Fruit fly (Drosophila melanogaster): Measurements from ENCODE around the gene Tengl2.

Gene Tengl2

DNA sequence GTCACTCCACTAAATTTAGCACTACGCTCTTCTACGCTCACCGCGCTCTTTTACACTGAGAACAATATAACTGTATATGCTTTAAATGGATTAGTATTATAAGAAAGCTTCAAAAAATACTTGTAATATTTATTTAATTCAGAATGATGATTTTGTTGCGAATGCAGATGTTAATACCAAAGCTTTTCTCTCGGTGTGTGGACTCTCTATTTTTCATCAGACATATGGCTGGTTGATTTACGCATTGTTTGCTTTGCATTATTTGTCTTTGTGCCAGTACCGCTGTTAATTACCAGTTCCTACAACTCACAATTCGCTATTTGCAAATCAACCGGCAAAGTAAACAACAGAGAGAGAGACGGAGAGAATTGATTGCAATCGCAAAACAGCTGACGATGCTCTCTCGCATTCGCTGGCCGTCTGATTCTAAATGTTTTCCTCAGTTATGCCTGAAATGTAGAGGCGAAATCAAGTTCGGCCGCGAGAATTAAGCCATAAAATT, 17.5 kb downstream of the Tengl2 start (continued):
- TF ChIP-seq D19B (GFP tag; optimal IDR thresholded peaks at IDR 0.05), result peak; percentile 86
- TF ChIP-seq CG1832 (GFP tag; optimal IDR thresholded peaks at IDR 0.05), result no peak
- TF ChIP-seq Bdp1 (GFP tag; optimal IDR thresholded peaks at IDR 0.05), result peak; percentile 93
- TF ChIP-seq lov (optimal IDR thresholded peaks at IDR 0.05), result no peak
- peak; percentile 97 for TF ChIP-seq lov (GFP tag; IDR thresholded peaks at IDR 0.05)
- TF ChIP-seq CG11695 (GFP tag; IDR thresholded peaks at IDR 0.05), result peak; percentile 98
- peak; percentile 84 for TF ChIP-seq CG4707 (GFP tag; optimal IDR thresholded peaks at IDR 0.05)
- peak; percentile 80 for TF ChIP-seq NC2α (GFP tag; optimal IDR thresholded peaks at IDR 0.05)
- TF ChIP-seq MTF-1 (GFP tag; optimal IDR thresholded peaks at IDR 0.05; ENCODE audit: borderline replicate concordance), result peak; percentile 92
- no peak for TF ChIP-seq pros (GFP tag; optimal IDR thresholded peaks at IDR 0.05)
- TF ChIP-seq CG16813 (GFP tag; IDR thresholded peaks at IDR 0.05; ENCODE audit: partially characterized antibody), result no peak

DNA sequence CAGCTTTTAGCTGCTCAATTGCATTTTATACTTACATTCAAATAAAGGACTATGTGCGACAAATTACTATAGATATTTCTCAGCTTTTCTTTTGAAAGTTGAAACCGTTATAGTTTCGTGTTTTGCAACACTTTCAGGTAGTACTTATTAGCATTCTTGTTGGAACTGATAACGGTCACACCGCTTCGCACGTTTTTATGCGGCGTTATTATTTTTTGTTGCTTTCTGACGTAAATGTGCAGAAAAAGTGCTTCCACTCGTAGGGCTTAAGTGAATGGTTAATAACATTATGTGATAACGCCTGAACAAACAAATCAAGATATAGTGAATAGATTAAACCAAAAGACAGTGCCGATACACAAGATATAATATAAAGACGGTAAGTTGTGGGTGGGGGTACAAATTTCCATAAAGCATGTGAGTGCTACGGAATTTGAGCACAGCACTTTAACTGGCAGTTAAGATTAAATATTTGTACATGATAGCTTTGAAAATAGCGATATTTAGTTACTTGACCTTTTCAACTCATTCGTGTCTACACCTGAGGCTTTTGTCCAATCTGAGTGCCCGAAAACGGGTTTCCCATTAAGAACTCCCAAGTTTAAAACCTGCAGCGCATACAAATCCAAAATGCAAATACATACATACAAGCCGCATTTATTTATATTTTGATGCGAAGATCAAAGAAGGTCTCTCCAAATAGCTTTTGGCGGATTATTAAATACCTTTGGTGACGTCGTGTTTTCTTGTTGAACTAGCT, 18.4 kb downstream of the Tengl2 start, which contains the start of gene papi:
TSS of gene papi (plus strand) at position 176 of the 760 bp plus-strand sequence.
- TF ChIP-seq Mrtf (GFP tag; IDR thresholded peaks at IDR 0.05) (no peak), luna (GFP tag; optimal IDR thresholded peaks at IDR 0.05) (peak; percentile 22), Sin3A (optimal IDR thresholded peaks at IDR 0.05) (peak; percentile 22), pita (GFP tag; optimal IDR thresholded peaks at IDR 0.05) (no peak), p53 (GFP tag; optimal IDR thresholded peaks at IDR 0.05) (no peak), CG18599 (GFP tag; optimal IDR thresholded peaks at IDR 0.05) (no peak), gt (GFP tag; IDR thresholded peaks at IDR 0.05) (no peak), lbe (GFP tag; optimal IDR thresholded peaks at IDR 0.05) (peak; percentile 31), CrebB (tag; optimal IDR thresholded peaks at IDR 0.05) (no peak), Doc2 (GFP tag; IDR thresholded peaks at IDR 0.05) (no peak), BEAF-32 (GFP tag; optimal IDR thresholded peaks at IDR 0.05) (peak; percentile 20), gcm (GFP tag; optimal IDR thresholded peaks at IDR 0.05) (no peak), Bdp1 (GFP tag; optimal IDR thresholded peaks at IDR 0.05) (no peak), Sry-δ (GFP tag; optimal IDR thresholded peaks at IDR 0.05) (peak; percentile 26), CG12299 (tag; optimal IDR thresholded peaks at IDR 0.05) (no peak), nau (GFP tag; optimal IDR thresholded peaks at IDR 0.05) (no peak), CG32767 (GFP tag; IDR thresholded peaks at IDR 0.05) (no peak), dysf (GFP tag; IDR thresholded peaks at IDR 0.05) (no peak), tup (GFP tag; optimal IDR thresholded peaks at IDR 0.05) (no peak), gcm2 (GFP tag; optimal IDR thresholded peaks at IDR 0.05) (no peak), BtbVII (GFP tag; optimal IDR thresholded peaks at IDR 0.05) (no peak), Doc3 (GFP tag; IDR thresholded peaks at IDR 0.05; ENCODE audit: partially characterized antibody) (no peak), CG14860 (GFP tag; IDR thresholded peaks at IDR 0.05; ENCODE audit: partially characterized antibody) (no peak), CG10979 (tag; optimal IDR thresholded peaks at IDR 0.05) (no peak), bowl (GFP tag; IDR thresholded peaks at IDR 0.05) (no peak), Hr78 (GFP tag; optimal IDR thresholded peaks at IDR 0.05) (peak in 1 of 2 experiments; percentile 90), slp2 (GFP tag; optimal IDR thresholded peaks at IDR 0.05) (no peak), ro (GFP tag; IDR thresholded peaks at IDR 0.05) (no peak), CG17829 (tag; optimal IDR thresholded peaks at IDR 0.05) (peak; percentile 13), Hr3 (GFP tag; optimal IDR thresholded peaks at IDR 0.05) (no peak), CG4617 (GFP tag; optimal IDR thresholded peaks at IDR 0.05; ENCODE audit: borderline replicate concordance) (peak; percentile 47), stc (GFP tag; IDR thresholded peaks at IDR 0.05) (no peak), grn (GFP tag; optimal IDR thresholded peaks at IDR 0.05) (no peak), CG9876 (GFP tag; optimal IDR thresholded peaks at IDR 0.05) (no peak), prd (optimal IDR thresholded peaks at IDR 0.05) (no peak), prd (GFP tag; IDR thresholded peaks at IDR 0.05) (no peak), Fer1 (GFP tag; optimal IDR thresholded peaks at IDR 0.05) (no peak), CG32532 (GFP tag; IDR thresholded peaks at IDR 0.05) (no peak)
